Fruit fly (Drosophila melanogaster) whole organism, prepupa: ENCODE results near the gene Acp63F.
A peak's percentile ranks its signal among the peaks of the same experiment; 100 is the strongest.

Experiments
- CG10631 ChIP-seq: fragments of 200-800 bp; sonication (Bioruptor generic); optimal IDR thresholded peaks from 2 replicates; lab custom pipeline; 2016; ENCODE audit warnings: missing biosample characterization, missing genetic modification characterization
- CG11294 ChIP-seq: fragments of 200-800 bp; sonication (Bioruptor generic); IDR thresholded peaks from 2 replicates; pipeline ENCODE4 v1.3.6; 2022; ENCODE audit warnings: missing biosample characterization, missing genetic modification characterization
- CG15336 ChIP-seq: fragments of 200-800 bp; sonication (Bioruptor generic); IDR thresholded peaks from 2 replicates; pipeline ENCODE4 v1.3.6; 2022; ENCODE audit warnings: missing biosample characterization, missing genetic modification characterization
- CG1621 ChIP-seq: fragments of 200-800 bp; sonication (Bioruptor generic); optimal IDR thresholded peaks from 3 replicates; lab custom pipeline; 2018; ENCODE audit warnings: missing biosample characterization, mild to moderate bottlenecking, missing genetic modification characterization
- CG3032 ChIP-seq: fragments of 200-800 bp; optimal IDR thresholded peaks from 2 replicates; lab custom pipeline; 2019; ENCODE audit warnings: missing biosample characterization, mild to moderate bottlenecking, missing genetic modification characterization, moderate library complexity
- CG31627 ChIP-seq: fragments of 200-800 bp; sonication (Bioruptor generic); optimal IDR thresholded peaks from 3 replicates; lab custom pipeline; 2016; ENCODE audit warnings: missing biosample characterization, missing genetic modification characterization
- CG32006 ChIP-seq: fragments of 200-800 bp; sonication (Bioruptor generic); optimal IDR thresholded peaks from 3 replicates; lab custom pipeline; 2017; ENCODE audit warnings: missing biosample characterization, mild to moderate bottlenecking, missing genetic modification characterization
- CG3919 ChIP-seq: fragments of 200-800 bp; sonication (Bioruptor generic); optimal IDR thresholded peaks from 3 replicates; lab custom pipeline; 2016; ENCODE audit warnings: missing biosample characterization, missing genetic modification characterization
- CG6276 ChIP-seq: fragments of 200-800 bp; sonication (Bioruptor generic); optimal IDR thresholded peaks from 2 replicates; lab custom pipeline; 2017; ENCODE audit warnings: missing biosample characterization, mild to moderate bottlenecking, missing genetic modification characterization
- CG6808 ChIP-seq: fragments of 200-800 bp; sonication (Bioruptor generic); optimal IDR thresholded peaks from 3 replicates; lab custom pipeline; 2017; ENCODE audit warnings: missing biosample characterization, missing genetic modification characterization, mild to moderate bottlenecking, moderate library complexity, missing genetic modification reagents
- CG6854 ChIP-seq: fragments of 200-800 bp; sonication (Bioruptor generic); optimal IDR thresholded peaks from 2 replicates; lab custom pipeline; 2017; ENCODE audit warnings: missing biosample characterization, mild to moderate bottlenecking, missing genetic modification characterization
- CG7368 ChIP-seq: fragments of 200-800 bp; sonication (Bioruptor generic); optimal IDR thresholded peaks from 3 replicates; lab custom pipeline; 2016; ENCODE audit warnings: missing biosample characterization, missing genetic modification characterization
- CG8319 ChIP-seq: fragments of 200-800 bp; sonication (Bioruptor generic); optimal IDR thresholded peaks from 3 replicates; lab custom pipeline; 2016; ENCODE audit warnings: missing biosample characterization, missing genetic modification characterization
- CG8632 ChIP-seq: fragments of 200-800 bp; sonication (Bioruptor generic); optimal IDR thresholded peaks from 3 replicates; lab custom pipeline; 2016; ENCODE audit warnings: missing biosample characterization, missing genetic modification characterization
- CG9139 ChIP-seq: fragments of 200-800 bp; sonication (Bioruptor generic); optimal IDR thresholded peaks from 3 replicates; lab custom pipeline; 2017; ENCODE audit warnings: missing biosample characterization, mild to moderate bottlenecking, missing genetic modification characterization
- Eip75B ChIP-seq: fragments of 200-800 bp; sonication (Bioruptor generic); optimal IDR thresholded peaks from 3 replicates; lab custom pipeline; 2016; ENCODE audit warnings: missing biosample characterization, missing genetic modification characterization
- Eip78C ChIP-seq: fragments of 200-800 bp; sonication (Bioruptor generic); peaks from one replicate; lab custom pipeline; 2016; ENCODE audit warnings: missing biosample characterization, missing genetic modification characterization
- Eip93F ChIP-seq: fragments of 200-800 bp; sonication (Bioruptor generic); optimal IDR thresholded peaks from 2 replicates; lab custom pipeline; 2016; ENCODE audit warnings: missing biosample characterization, mild to moderate bottlenecking, missing genetic modification characterization
- Ets21C ChIP-seq: fragments of 200-800 bp; sonication (Bioruptor generic); optimal IDR thresholded peaks from 3 replicates; lab custom pipeline; 2016; ENCODE audit warnings: missing biosample characterization, missing genetic modification characterization
- Gug ChIP-seq: fragments of 200-800 bp; sonication (Bioruptor generic); IDR thresholded peaks from 2 replicates; pipeline ENCODE4 v1.3.6; 2022; ENCODE audit warnings: missing biosample characterization, missing genetic modification characterization
- Hr4 ChIP-seq: fragments of 200-800 bp; sonication (Bioruptor generic); optimal IDR thresholded peaks from 3 replicates; lab custom pipeline; 2016; ENCODE audit warnings: missing biosample characterization, missing genetic modification characterization
- Met ChIP-seq: fragments of 200-800 bp; sonication (Bioruptor generic); optimal IDR thresholded peaks from 3 replicates; lab custom pipeline; 2016; ENCODE audit warnings: missing biosample characterization, missing genetic modification characterization
- OdsH ChIP-seq: fragments of 200-800 bp; sonication (Bioruptor generic); optimal IDR thresholded peaks from 3 replicates; lab custom pipeline; 2016; ENCODE audit warnings: missing biosample characterization, missing genetic modification characterization
- Sox102F ChIP-seq: fragments of 200-800 bp; sonication (Bioruptor generic); optimal IDR thresholded peaks from 2 replicates; lab custom pipeline; 2016; ENCODE audit warnings: missing biosample characterization, mild to moderate bottlenecking, missing genetic modification characterization
- Sox14 ChIP-seq: fragments of 200-800 bp; sonication (Bioruptor generic); optimal IDR thresholded peaks from 3 replicates; lab custom pipeline; 2016; ENCODE audit warnings: missing biosample characterization, missing genetic modification characterization
- Sox15 ChIP-seq: fragments of 200-800 bp; sonication (Bioruptor generic); optimal IDR thresholded peaks from 3 replicates; lab custom pipeline; 2016; ENCODE audit warnings: missing biosample characterization, missing genetic modification characterization
- achi ChIP-seq: fragments of 200-800 bp; sonication (Bioruptor generic); optimal IDR thresholded peaks from 3 replicates; lab custom pipeline; 2016; ENCODE audit warnings: missing biosample characterization, missing genetic modification characterization
- cyc ChIP-seq: fragments of 200-800 bp; sonication (Bioruptor generic); optimal IDR thresholded peaks from 3 replicates; lab custom pipeline; 2016; ENCODE audit warnings: missing biosample characterization, missing genetic modification characterization
- dac ChIP-seq: fragments of 200-800 bp; sonication (Bioruptor generic); optimal IDR thresholded peaks from 2 replicates; lab custom pipeline; 2017; ENCODE audit warnings: missing biosample characterization, mild to moderate bottlenecking, missing genetic modification characterization
- dsx ChIP-seq: fragments of 200-800 bp; optimal IDR thresholded peaks from 3 replicates; lab custom pipeline; 2019; ENCODE audit warnings: missing biosample characterization, mild to moderate bottlenecking, missing genetic modification characterization, moderate library complexity; ENCODE audit not compliant: poor library complexity, severe bottlenecking
- eg ChIP-seq: fragments of 200-800 bp; sonication (Bioruptor generic); IDR thresholded peaks from 3 replicates; pipeline ENCODE4 v1.3.6; 2022; ENCODE audit warnings: missing biosample characterization, missing genetic modification characterization
- esn ChIP-seq: fragments of 200-800 bp; sonication (Bioruptor generic); optimal IDR thresholded peaks from 2 replicates; lab custom pipeline; 2016; ENCODE audit warnings: missing biosample characterization, mild to moderate bottlenecking, missing genetic modification characterization, moderate library complexity
- fd59A ChIP-seq: fragments of 200-800 bp; sonication (Bioruptor generic); optimal IDR thresholded peaks from 2 replicates; lab custom pipeline; 2017; ENCODE audit warnings: missing biosample characterization, mild to moderate bottlenecking, missing genetic modification characterization, missing genetic modification reagents
- fkh ChIP-seq: fragments of 200-800 bp; sonication (Bioruptor generic); optimal IDR thresholded peaks from 3 replicates; lab custom pipeline; 2017; ENCODE audit warnings: missing biosample characterization, mild to moderate bottlenecking, missing genetic modification characterization, moderate library complexity
- lz ChIP-seq: fragments of 200-800 bp; sonication (Bioruptor generic); optimal IDR thresholded peaks from 3 replicates; lab custom pipeline; 2016; ENCODE audit warnings: missing biosample characterization, missing genetic modification characterization
- net ChIP-seq: fragments of 200-800 bp; sonication (Bioruptor generic); optimal IDR thresholded peaks from 3 replicates; lab custom pipeline; 2016; ENCODE audit warnings: missing biosample characterization, missing genetic modification characterization
- pdm3 ChIP-seq: fragments of 200-800 bp; sonication (Bioruptor generic); optimal IDR thresholded peaks from 3 replicates; lab custom pipeline; 2016; ENCODE audit warnings: missing biosample characterization, missing genetic modification characterization
- salr ChIP-seq, 2 experiments: fragments of 200-800 bp; sonication (Bioruptor generic); optimal IDR thresholded peaks; 3 replicates each; lab custom pipeline; 2016 to 2018; ENCODE audit warnings: missing biosample characterization in 2 of 2, missing genetic modification characterization in 2 of 2, mild to moderate bottlenecking in 1 of 2
- ss ChIP-seq, 2 experiments: fragments of 200-800 bp; sonication (Bioruptor generic); optimal IDR thresholded peaks; 2 replicates in 1 of 2; 3 replicates in 1 of 2; lab custom pipeline; 2017 to 2018; ENCODE audit warnings: mild to moderate bottlenecking in 2 of 2, missing biosample characterization in 2 of 2, missing genetic modification characterization in 2 of 2, moderate library complexity in 1 of 2
- svp ChIP-seq: fragments of 200-800 bp; sonication (Bioruptor generic); peaks from one replicate; lab custom pipeline; 2016; ENCODE audit warnings: missing biosample characterization, missing genetic modification characterization
- topi ChIP-seq: fragments of 200-800 bp; sonication (Bioruptor generic); optimal IDR thresholded peaks from 3 replicates; lab custom pipeline; 2016; ENCODE audit warnings: missing biosample characterization, missing genetic modification characterization

The Acp63F gene

DNA sequence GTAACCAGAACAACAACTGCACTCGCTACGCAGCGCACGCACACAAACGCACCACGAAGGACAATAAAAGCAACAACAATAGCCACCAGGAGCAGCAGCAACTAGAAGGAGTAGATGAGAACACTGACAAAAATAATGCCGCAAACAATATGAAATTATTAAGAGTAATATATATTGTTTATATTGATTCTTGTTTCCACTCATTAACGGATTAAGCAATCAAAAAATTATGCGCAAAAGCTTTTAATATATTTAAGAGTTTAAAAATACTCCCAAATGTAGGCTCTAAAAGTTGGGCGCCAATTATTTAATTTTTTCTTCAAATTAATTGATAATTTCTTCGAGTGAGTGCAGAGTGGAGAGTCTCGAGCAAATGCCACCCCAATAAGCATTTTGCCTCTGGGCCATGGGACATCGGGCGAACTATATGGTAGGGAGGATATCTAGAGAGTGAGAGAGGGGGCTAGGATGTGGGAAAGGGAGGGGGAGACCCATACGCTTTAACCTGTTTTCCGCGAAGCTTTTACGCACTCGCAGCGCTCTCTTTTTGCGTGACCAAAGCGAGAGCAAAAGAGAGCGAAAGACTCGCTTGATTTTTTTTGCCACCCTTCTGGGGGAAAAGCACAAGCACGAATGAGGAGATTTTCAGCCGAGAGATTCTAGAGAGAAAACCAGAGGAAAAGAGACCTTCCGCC lies 8.8 kb upstream of the Acp63F start, which contains the start of gene Rdh (continued):
- TF ChIP-seq CG9139 (GFP tag; lab: Kevin White, UChicago) (no peak), Sox102F (GFP tag; lab: Kevin White, UChicago) (peak; percentile 20), eg (GFP tag; lab: Robert Waterston, UW) (no peak), CG7368 (GFP tag; lab: Kevin White, UChicago) (no peak), CG31627 (GFP tag; lab: Kevin White, UChicago) (peak; percentile 25), salr (GFP tag; optimal IDR thresholded peaks at IDR 0.05; lab: Kevin White, UChicago) (peak in 1 of 2 experiments; percentile 34), dac (GFP tag; lab: Kevin White, UChicago) (no peak), CG32006 (GFP tag; lab: Kevin White, UChicago) (peak; percentile 60), CG6854 (GFP tag; lab: Kevin White, UChicago) (no peak), topi (GFP tag; lab: Kevin White, UChicago) (peak; percentile 53), CG6808 (GFP tag; lab: Kevin White, UChicago) (peak; percentile 50), Sox14 (GFP tag; lab: Kevin White, UChicago) (no peak), Ets21C (GFP tag; lab: Kevin White, UChicago) (no peak), ss (GFP tag; optimal IDR thresholded peaks at IDR 0.05; lab: Kevin White, UChicago) (peak; percentile 44 to 58), Eip75B (GFP tag; lab: Kevin White, UChicago) (no peak), Sox15 (GFP tag; lab: Kevin White, UChicago) (peak; percentile 13), CG6276 (GFP tag; lab: Kevin White, UChicago) (peak; percentile 39), Eip93F (GFP tag; lab: Kevin White, UChicago) (no peak), Gug (GFP tag; lab: Robert Waterston, UW) (no peak), CG3032 (tag; lab: Kevin White, UChicago) (peak; percentile 22), Hr4 (GFP tag; lab: Kevin White, UChicago) (peak; percentile 65), dsx (peak; percentile 15), CG3919 (GFP tag; lab: Kevin White, UChicago) (peak; percentile 54), net (GFP tag; lab: Kevin White, UChicago) (peak; percentile 36), esn (GFP tag; lab: Kevin White, UChicago) (peak; percentile 63)

DNA sequence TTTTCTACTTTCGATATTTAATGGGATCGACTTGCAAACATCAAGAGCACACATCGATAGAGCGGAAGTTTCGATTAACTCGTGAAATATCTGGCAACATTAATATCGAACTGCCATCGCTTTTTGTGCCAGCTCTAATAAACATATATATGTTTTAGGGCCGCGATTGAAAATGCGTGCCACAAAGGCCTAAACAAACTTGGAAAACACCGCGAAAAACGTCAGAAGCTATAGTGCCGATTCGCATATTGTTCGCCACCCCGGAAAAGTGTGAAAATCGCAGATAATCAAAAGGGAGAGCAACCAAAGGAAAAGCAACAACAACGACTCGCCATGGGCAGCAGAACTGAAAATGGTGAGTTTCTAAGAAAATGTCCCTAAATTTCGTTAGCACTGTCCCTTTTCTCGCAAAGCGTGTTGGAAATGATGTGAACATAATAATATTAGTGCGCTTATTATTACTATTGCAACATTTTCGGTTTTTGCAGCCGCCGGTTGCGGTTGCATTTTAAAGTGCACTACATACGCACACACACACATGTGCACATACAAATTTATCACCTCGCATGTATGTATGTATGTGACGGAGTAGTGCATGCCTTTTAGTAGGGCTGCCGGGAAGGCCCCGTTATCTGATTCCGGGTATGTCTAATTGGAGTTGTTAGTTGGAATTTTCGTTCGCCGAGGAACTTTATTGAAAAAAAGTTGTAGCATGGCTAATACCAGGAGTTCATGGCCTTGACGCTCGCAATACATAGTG lies 2.6 kb upstream of the Acp63F start, which contains the start of gene enc:
Gene enc (plus strand): TSS at position 114 of the 760 bp plus-strand sequence.
- TF ChIP-seq dsx (no peak), topi (GFP tag; lab: Kevin White, UChicago) (peak; percentile 5), fkh (GFP tag; lab: Kevin White, UChicago) (peak; percentile 71), ss (GFP tag; optimal IDR thresholded peaks at IDR 0.05; lab: Kevin White, UChicago) (no peak), Eip78C (peak; percentile 75), CG3032 (tag; lab: Kevin White, UChicago) (peak; percentile 3), esn (GFP tag; lab: Kevin White, UChicago) (peak; percentile 14), OdsH (GFP tag; lab: Kevin White, UChicago) (no peak), cyc (GFP tag; lab: Kevin White, UChicago) (no peak), svp (GFP tag; lab: Kevin White, UChicago) (peak; percentile 60), Sox14 (GFP tag; lab: Kevin White, UChicago) (peak; percentile 48)

DNA sequence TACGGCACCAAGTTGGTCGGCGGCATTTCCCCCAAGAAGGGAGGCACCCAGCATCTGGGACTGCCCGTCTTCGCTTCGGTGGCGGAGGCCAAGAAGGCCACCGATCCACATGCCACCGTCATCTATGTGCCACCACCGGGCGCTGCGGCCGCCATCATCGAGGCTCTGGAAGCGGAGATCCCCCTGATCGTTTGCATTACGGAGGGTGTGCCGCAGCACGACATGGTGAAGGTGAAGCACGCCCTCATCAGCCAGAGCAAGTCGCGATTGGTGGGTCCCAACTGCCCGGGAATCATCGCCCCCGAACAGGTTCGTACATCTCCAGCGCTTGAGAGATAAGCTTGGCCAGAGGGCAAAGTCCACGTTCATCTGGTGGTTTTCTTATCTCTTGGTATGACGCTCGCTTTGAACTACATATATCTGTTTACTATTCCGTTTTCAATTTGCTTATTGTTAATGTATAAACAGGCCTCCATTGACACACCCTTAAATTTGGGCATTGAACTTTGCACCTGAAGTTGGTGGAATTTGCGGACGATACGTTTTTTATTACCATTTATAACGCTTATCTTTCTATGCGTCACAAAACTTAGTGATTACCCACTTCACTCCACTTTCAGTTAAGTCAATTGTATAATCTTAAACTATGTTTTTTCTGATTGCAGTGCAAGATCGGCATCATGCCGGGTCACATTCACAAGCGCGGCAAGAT lies 774 bp upstream of the Acp63F start:
- no peak; the same call in 1 of the 2 replicates for TF ChIP-seq CG15336
- no peak for TF ChIP-seq fd59A (GFP tag; lab: Kevin White, UChicago)
- TF ChIP-seq pdm3, result no peak
- TF ChIP-seq dsx, result peak; percentile 34
- TF ChIP-seq Eip93F (GFP tag; lab: Kevin White, UChicago), result peak; percentile 37
- TF ChIP-seq OdsH (GFP tag; lab: Kevin White, UChicago), result no peak
- peak; percentile 14 for TF ChIP-seq esn (GFP tag; lab: Kevin White, UChicago)
- peak; percentile 85 for TF ChIP-seq CG9139 (GFP tag; lab: Kevin White, UChicago)
- TF ChIP-seq CG8632, result no peak
- TF ChIP-seq Sox102F (GFP tag; lab: Kevin White, UChicago), result no peak
- peak; percentile 81 for TF ChIP-seq CG6808 (GFP tag; lab: Kevin White, UChicago)
- TF ChIP-seq lz (GFP tag; lab: Kevin White, UChicago), result no peak
- TF ChIP-seq CG8319 (GFP tag; lab: Kevin White, UChicago), result peak; percentile 9
- TF ChIP-seq CG11294, result no peak
- no peak for TF ChIP-seq achi
- no peak for TF ChIP-seq Ets21C (GFP tag; lab: Kevin White, UChicago)
- TF ChIP-seq CG10631 (GFP tag; lab: Kevin White, UChicago), result no peak
- peak; percentile 38 for TF ChIP-seq CG1621 (tag; lab: Kevin White, UChicago)
- TF ChIP-seq Met (GFP tag; lab: Kevin White, UChicago), result no peak
- TF ChIP-seq CG3919 (GFP tag; lab: Kevin White, UChicago), result peak; percentile 40
